Worm (Caenorhabditis elegans): ENCODE measurements around the gene C43F9.7.
A peak's percentile ranks its signal among the peaks of the same experiment; 100 is the strongest.

The C43F9.7 gene

ce11 chrIV:10612281-10612680 lies 18.8 kb upstream of the C43F9.7 start:
- no peak for TF ChIP-seq ceh-90 (tag; optimal IDR thresholded peaks at IDR 0.05)
- TF ChIP-seq snu-23 (GFP tag; optimal IDR thresholded peaks at IDR 0.05): peak; percentile 12
- TF ChIP-seq nhr-71 (tag; optimal IDR thresholded peaks at IDR 0.05): peak; percentile 19
- TF ChIP-seq elt-3 (tag; optimal IDR thresholded peaks at IDR 0.05): peak in 1 of 6 experiments; percentile 3
- no peak for TF ChIP-seq unc-86 (tag; optimal IDR thresholded peaks at IDR 0.05)
- peak; percentile 69 for TF ChIP-seq blmp-1 (tag; optimal IDR thresholded peaks at IDR 0.05)
- TF ChIP-seq nhr-85 (tag): peak; percentile 83
- no peak for TF ChIP-seq tlp-1 (tag; optimal IDR thresholded peaks at IDR 0.05)
- no peak for TF ChIP-seq swsn-7 (tag; optimal IDR thresholded peaks at IDR 0.05)
- TF ChIP-seq nhr-20 (tag; optimal IDR thresholded peaks at IDR 0.05): peak; percentile 27
- peak; percentile 36 for TF ChIP-seq lin-14 (GFP tag; optimal IDR thresholded peaks at IDR 0.05)
- no peak for TF ChIP-seq mab-9 (GFP tag; IDR thresholded peaks at IDR 0.05)
- no peak for TF ChIP-seq grh-1 (GFP tag; IDR thresholded peaks at IDR 0.05)
- TF ChIP-seq nhr-11 (tag; optimal IDR thresholded peaks at IDR 0.05): no peak

DNA sequence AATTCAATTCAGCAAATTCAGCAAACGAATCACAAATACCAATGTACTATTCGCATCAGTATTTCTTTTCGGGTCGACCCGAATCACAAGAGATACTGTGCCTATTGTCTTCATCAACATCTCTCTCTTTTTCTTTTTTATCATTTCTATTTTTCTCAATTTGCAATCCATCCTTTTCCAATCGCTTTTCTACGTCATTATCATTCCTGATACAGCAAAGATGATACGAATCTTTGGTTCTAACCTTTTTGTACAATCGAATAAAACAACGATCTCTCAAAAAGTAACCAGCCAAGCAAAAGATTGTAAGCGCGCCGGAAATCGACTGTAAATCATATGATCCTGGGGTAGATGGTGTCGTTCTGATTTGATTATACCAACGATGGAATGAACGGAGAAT lies 16.4 kb upstream of the C43F9.7 start:
- TF ChIP-seq nhr-20 (tag; optimal IDR thresholded peaks at IDR 0.05) (peak; percentile 21), ceh-88 (GFP tag; IDR thresholded peaks at IDR 0.05) (no peak), ztf-4 (tag; optimal IDR thresholded peaks at IDR 0.05) (no peak), lin-13 (GFP tag; optimal IDR thresholded peaks at IDR 0.05) (no peak), C34B4.2 (tag; optimal IDR thresholded peaks at IDR 0.05) (no peak), elt-3 (tag; optimal IDR thresholded peaks at IDR 0.05) (peak in 5 of 6 experiments; percentile 46 to 79 (median 61)), nhr-85 (tag) (peak; percentile 80), unc-30 (tag; optimal IDR thresholded peaks at IDR 0.05) (no peak), lin-14 (GFP tag; optimal IDR thresholded peaks at IDR 0.05) (peak; percentile 51), efl-1 (optimal IDR thresholded peaks at IDR 0.05) (no peak), efl-1 (GFP tag; optimal IDR thresholded peaks at IDR 0.05 in 1 of 2) (no peak), blmp-1 (tag; optimal IDR thresholded peaks at IDR 0.05) (peak; percentile 55), aly-2 (tag; optimal IDR thresholded peaks at IDR 0.05) (no peak)

ce11 chrIV:10608275-10608674 lies 14.8 kb upstream of the C43F9.7 start, which contains the start of gene R09H10.6:
R09H10.6 (plus strand) TSS chrIV:10608575.
- TF ChIP-seq mdl-1 (tag; optimal IDR thresholded peaks at IDR 0.05): no peak
- no peak for TF ChIP-seq efl-3 (GFP tag; optimal IDR thresholded peaks at IDR 0.05)
- no peak for TF ChIP-seq elt-3 (tag; optimal IDR thresholded peaks at IDR 0.05)
- TF ChIP-seq pqm-1 (tag; optimal IDR thresholded peaks at IDR 0.05): no peak
- no peak for TF ChIP-seq grh-1 (GFP tag; IDR thresholded peaks at IDR 0.05)
- no peak for TF ChIP-seq irx-1 (tag; optimal IDR thresholded peaks at IDR 0.05)
- no peak for TF ChIP-seq nhr-84 (tag; optimal IDR thresholded peaks at IDR 0.05)
- TF ChIP-seq sox-4 (tag; optimal IDR thresholded peaks at IDR 0.05): no peak
- TF ChIP-seq zip-4 (GFP tag; optimal IDR thresholded peaks at IDR 0.05): no peak

- TF ChIP-seq efl-3 (GFP tag; optimal IDR thresholded peaks at IDR 0.05) (no peak), elt-2 (tag; optimal IDR thresholded peaks at IDR 0.05) (peak; percentile 52), efl-1 (optimal IDR thresholded peaks at IDR 0.05) (no peak), efl-1 (GFP tag; optimal IDR thresholded peaks at IDR 0.05 in 1 of 2) (peak in 1 of 2 experiments; percentile 17)
Observed at ce11 chrIV:10606575-10607080, 13.2 kb upstream of the C43F9.7 start, which contains the start of gene R09H10.3. R09H10.3 (plus strand) TSS chrIV:10607030.

ce11 chrIV:10602644-10603043 lies 9.2 kb upstream of the C43F9.7 start, which contains the start of gene R09H10.2:
R09H10.2 (plus strand) TSS chrIV:10602944.
- TF ChIP-seq fkh-10 (GFP tag; optimal IDR thresholded peaks at IDR 0.05) (no peak), snpc-4 (tag; optimal IDR thresholded peaks at IDR 0.05) (no peak), nhr-12 (tag; optimal IDR thresholded peaks at IDR 0.05) (no peak), aha-1 (tag; optimal IDR thresholded peaks at IDR 0.05) (no peak), ets-5 (GFP tag; IDR thresholded peaks at IDR 0.05) (no peak), mab-9 (GFP tag; IDR thresholded peaks at IDR 0.05) (no peak)
